Fruit fly (Drosophila melanogaster) whole organism, embryonic: Measurements from ENCODE around the gene Rab8.

Experiments
- Bteb2 ChIP-seq: fragments of 200-800 bp; sonication (Bioruptor generic); optimal IDR thresholded peaks from 2 replicates; lab custom pipeline; 2016; ENCODE audit warnings: missing biosample characterization, missing genetic modification characterization
- CG10321 ChIP-seq: fragments of 200-800 bp; sonication (Bioruptor generic); IDR thresholded peaks from 2 replicates; pipeline ENCODE4 v1.3.6; 2022; ENCODE audit warnings: missing biosample characterization, missing genetic modification characterization
- CG11504 ChIP-seq: fragments of 200-800 bp; sonication (Bioruptor generic); optimal IDR thresholded peaks from 3 replicates; lab custom pipeline; 2019; ENCODE audit warnings: missing biosample characterization, mild to moderate bottlenecking, missing genetic modification characterization, moderate library complexity
- CG11695 ChIP-seq: fragments of 200-800 bp; sonication (Bioruptor generic); IDR thresholded peaks from 3 replicates; pipeline ENCODE4 v1.3.6; 2022; ENCODE audit warnings: missing biosample characterization, missing genetic modification characterization
- CG12744 ChIP-seq: fragments of 200-800 bp; sonication (Bioruptor generic); optimal IDR thresholded peaks from 2 replicates; lab custom pipeline; 2016; ENCODE audit warnings: missing biosample characterization, missing genetic modification characterization
- CG12769 ChIP-seq: fragments of 200-800 bp; sonication (Bioruptor generic); optimal IDR thresholded peaks from 2 replicates; lab custom pipeline; 2019; ENCODE audit warnings: missing biosample characterization, mild to moderate bottlenecking, missing genetic modification characterization, moderate library complexity
- CG15011 ChIP-seq: fragments of 200-800 bp; sonication (Bioruptor generic); optimal IDR thresholded peaks from 3 replicates; lab custom pipeline; 2018; ENCODE audit warnings: missing biosample characterization, mild to moderate bottlenecking, missing genetic modification characterization
- CG15601 ChIP-seq: fragments of 200-800 bp; sonication (Bioruptor generic); optimal IDR thresholded peaks from 3 replicates; lab custom pipeline; 2019; ENCODE audit warnings: missing biosample characterization, mild to moderate bottlenecking, missing genetic modification characterization, moderate library complexity
- CG17802 ChIP-seq: fragments of 200-800 bp; sonication (Bioruptor generic); optimal IDR thresholded peaks from 2 replicates; lab custom pipeline; 2018; ENCODE audit warnings: missing biosample characterization, mild to moderate bottlenecking, missing genetic modification characterization, moderate library complexity
- CG18011 ChIP-seq: fragments of 200-800 bp; sonication (Bioruptor generic); optimal IDR thresholded peaks from 2 replicates; lab custom pipeline; 2017; ENCODE audit warnings: missing biosample characterization, missing genetic modification characterization, mild to moderate bottlenecking, moderate library complexity, missing genotype
- CG18262 ChIP-seq: fragments of 200-800 bp; optimal IDR thresholded peaks from 3 replicates; lab custom pipeline; 2019; ENCODE audit warnings: missing biosample characterization, mild to moderate bottlenecking, missing genetic modification characterization, moderate library complexity
- CG2120 ChIP-seq: fragments of 200-800 bp; sonication (Bioruptor generic); optimal IDR thresholded peaks from 3 replicates; lab custom pipeline; 2016; ENCODE audit warnings: missing biosample characterization, missing genetic modification characterization
- CG2199 ChIP-seq: fragments of 200-800 bp; sonication (Bioruptor generic); IDR thresholded peaks from 3 replicates; pipeline ENCODE4 v1.3.6; 2022; ENCODE audit warnings: missing biosample characterization, missing genetic modification characterization
- CG2678 ChIP-seq: fragments of 200-800 bp; sonication (Bioruptor generic); optimal IDR thresholded peaks from 3 replicates; lab custom pipeline; 2019; ENCODE audit warnings: missing biosample characterization, mild to moderate bottlenecking, missing genetic modification characterization, moderate library complexity
- CG30403 ChIP-seq: fragments of 200-800 bp; sonication (Bioruptor generic); optimal IDR thresholded peaks from 3 replicates; lab custom pipeline; 2016; ENCODE audit warnings: missing biosample characterization, missing genetic modification characterization
- CG30431 ChIP-seq: fragments of 200-800 bp; sonication (Bioruptor generic); optimal IDR thresholded peaks from 2 replicates; lab custom pipeline; 2017; ENCODE audit warnings: missing biosample characterization, missing genetic modification characterization
- CG3163 ChIP-seq: fragments of 200-800 bp; sonication (Bioruptor generic); optimal IDR thresholded peaks from 3 replicates; lab custom pipeline; 2016; ENCODE audit warnings: missing biosample characterization, missing genetic modification characterization
- CG32532 ChIP-seq: fragments of 200-800 bp; sonication (Bioruptor generic); IDR thresholded peaks from 2 replicates; pipeline ENCODE4 v1.3.6; 2022; ENCODE audit warnings: missing biosample characterization, missing genetic modification characterization
- CG32772 ChIP-seq: fragments of 200-800 bp; sonication (Bioruptor generic); IDR thresholded peaks from 2 replicates; pipeline ENCODE4 v1.3.6; 2022; ENCODE audit warnings: missing biosample characterization, missing genetic modification characterization
- CG3995 ChIP-seq: fragments of 200-800 bp; sonication (Bioruptor generic); optimal IDR thresholded peaks from 3 replicates; lab custom pipeline; 2016; ENCODE audit warnings: missing biosample characterization, missing genetic modification characterization
- CG4360 ChIP-seq: fragments of 200-800 bp; sonication (Bioruptor generic); IDR thresholded peaks from 2 replicates; pipeline ENCODE4 v1.3.6; 2022; ENCODE audit warnings: missing biosample characterization, missing genetic modification characterization
- CG43689 ChIP-seq: fragments of 200-800 bp; sonication (Bioruptor generic); IDR thresholded peaks from 2 replicates; pipeline ENCODE4 v1.3.6; 2022; ENCODE audit warnings: missing biosample characterization, missing genetic modification characterization
- CG7271 ChIP-seq: fragments of 200-800 bp; sonication (Bioruptor generic); optimal IDR thresholded peaks from 2 replicates; lab custom pipeline; 2018; ENCODE audit warnings: missing biosample characterization, mild to moderate bottlenecking, missing genetic modification characterization, moderate library complexity
- CG7745 ChIP-seq: fragments of 200-800 bp; sonication (Bioruptor generic); optimal IDR thresholded peaks from 2 replicates; lab custom pipeline; 2018; ENCODE audit warnings: missing biosample characterization, mild to moderate bottlenecking, missing genetic modification characterization, moderate library complexity
- D19A ChIP-seq: fragments of 200-800 bp; optimal IDR thresholded peaks from 3 replicates; lab custom pipeline; 2019; ENCODE audit warnings: missing biosample characterization, mild to moderate bottlenecking, missing genetic modification characterization, moderate library complexity
- Fer1 ChIP-seq: fragments of 200-800 bp; sonication (Bioruptor generic); optimal IDR thresholded peaks from 2 replicates; lab custom pipeline; 2017; ENCODE audit warnings: missing biosample characterization, mild to moderate bottlenecking, missing genetic modification characterization
- Fer2 ChIP-seq: fragments of 200-800 bp; sonication (Bioruptor generic); optimal IDR thresholded peaks from 2 replicates; lab custom pipeline; 2018; ENCODE audit warnings: missing biosample characterization, mild to moderate bottlenecking, missing genetic modification characterization, moderate library complexity
- Hr51 ChIP-seq, 2 experiments: fragments of 200-800 bp; sonication (Bioruptor generic); optimal IDR thresholded peaks; 2 replicates in 1 of 2; 3 replicates in 1 of 2; lab custom pipeline; 2016 to 2018; ENCODE audit warnings: missing biosample characterization in 2 of 2, missing genetic modification characterization in 2 of 2, mild to moderate bottlenecking in 1 of 2, moderate library complexity in 1 of 2
- Kr ChIP-seq: fragments of 200-800 bp; sonication (Bioruptor generic); optimal IDR thresholded peaks from 2 replicates; lab custom pipeline; 2017; ENCODE audit warnings: missing biosample characterization, mild to moderate bottlenecking, missing genetic modification characterization
- Ptx1 ChIP-seq: fragments of 200-800 bp; sonication (Bioruptor generic); IDR thresholded peaks from 2 replicates; pipeline ENCODE4 v1.3.6; 2022; ENCODE audit warnings: missing biosample characterization, missing genetic modification characterization
- Rfx ChIP-seq: fragments of 200-800 bp; sonication (Bioruptor generic); IDR thresholded peaks from 2 replicates; pipeline ENCODE4 v1.3.6; 2022; ENCODE audit warnings: missing biosample characterization, missing genetic modification characterization
- Spps ChIP-seq: fragments of 200-800 bp; sonication (Bioruptor generic); optimal IDR thresholded peaks from 2 replicates; lab custom pipeline; 2018; ENCODE audit warnings: missing biosample characterization, mild to moderate bottlenecking, missing genetic modification characterization
- Usf ChIP-seq: fragments of 200-800 bp; sonication (Bioruptor generic); optimal IDR thresholded peaks from 2 replicates; lab custom pipeline; 2017; ENCODE audit warnings: missing genotype, missing biosample characterization, missing genetic modification characterization
- ato ChIP-seq: fragments of 200-800 bp; sonication (Bioruptor generic); IDR thresholded peaks from 2 replicates; pipeline ENCODE4 v1.3.6; 2022; ENCODE audit warnings: missing biosample characterization, missing genetic modification characterization; ENCODE audit not compliant: partially characterized antibody
- bigmax ChIP-seq: fragments of 200-800 bp; sonication (Bioruptor generic); optimal IDR thresholded peaks from 2 replicates; lab custom pipeline; 2018; ENCODE audit warnings: missing biosample characterization, mild to moderate bottlenecking, missing genetic modification characterization
- cg ChIP-seq: fragments of 200-800 bp; sonication (Bioruptor generic); optimal IDR thresholded peaks from 3 replicates; lab custom pipeline; 2019; ENCODE audit warnings: missing biosample characterization, mild to moderate bottlenecking, missing genetic modification characterization, moderate library complexity
- dan ChIP-seq: fragments of 200-800 bp; sonication (Bioruptor generic); IDR thresholded peaks from 2 replicates; pipeline ENCODE4 v1.3.6; 2022; ENCODE audit warnings: missing biosample characterization, missing genetic modification characterization
- danr ChIP-seq: fragments of 200-800 bp; sonication (Bioruptor generic); IDR thresholded peaks from 2 replicates; pipeline ENCODE4 v1.3.6; 2022; ENCODE audit warnings: missing biosample characterization, missing genetic modification characterization
- dimm ChIP-seq: fragments of 200-800 bp; sonication (Bioruptor generic); IDR thresholded peaks from 2 replicates; pipeline ENCODE4 v1.3.6; 2022; ENCODE audit warnings: missing biosample characterization, missing genetic modification characterization
- fd3F ChIP-seq: fragments of 200-800 bp; sonication (Bioruptor generic); optimal IDR thresholded peaks from 2 replicates; lab custom pipeline; 2018; ENCODE audit warnings: missing biosample characterization, mild to moderate bottlenecking, missing genetic modification characterization, moderate library complexity
- gce ChIP-seq: fragments of 200-800 bp; sonication (Bioruptor generic); IDR thresholded peaks from 3 replicates; pipeline ENCODE4 v1.3.6; 2022; ENCODE audit warnings: missing biosample characterization, missing genetic modification characterization
- h ChIP-seq: fragments of >200 bp; optimal IDR thresholded peaks from 2 replicates; lab custom pipeline; 2017
- mam ChIP-seq: fragments of 200-800 bp; sonication (Bioruptor generic); optimal IDR thresholded peaks from 3 replicates; lab custom pipeline; 2016; ENCODE audit warnings: missing biosample characterization, missing genetic modification characterization
- nom ChIP-seq: fragments of 200-800 bp; sonication (Bioruptor generic); optimal IDR thresholded peaks from 2 replicates; lab custom pipeline; 2017; ENCODE audit warnings: missing biosample characterization, missing genetic modification characterization, mild to moderate bottlenecking, moderate library complexity, missing genetic modification reagents
- pnt ChIP-seq: fragments of 200-800 bp; sonication (Bioruptor generic); optimal IDR thresholded peaks from 3 replicates; lab custom pipeline; 2016; ENCODE audit warnings: missing biosample characterization, missing genetic modification characterization
- pum ChIP-seq: fragments of 200-800 bp; sonication (Bioruptor generic); optimal IDR thresholded peaks from 2 replicates; lab custom pipeline; 2016; ENCODE audit warnings: missing biosample characterization, missing genetic modification characterization
- repo ChIP-seq: fragments of 200-800 bp; sonication (Bioruptor generic); optimal IDR thresholded peaks from 2 replicates; lab custom pipeline; 2016; ENCODE audit warnings: missing biosample characterization, missing genetic modification characterization
- sima ChIP-seq: fragments of 200-800 bp; sonication (Bioruptor generic); optimal IDR thresholded peaks from 2 replicates; lab custom pipeline; 2016; ENCODE audit warnings: missing biosample characterization, missing genetic modification characterization
- trem ChIP-seq: fragments of 200-800 bp; optimal IDR thresholded peaks from 3 replicates; lab custom pipeline; 2019; ENCODE audit warnings: missing biosample characterization, mild to moderate bottlenecking, missing genetic modification characterization, moderate library complexity
- zen2 ChIP-seq: fragments of 200-800 bp; sonication (Bioruptor generic); IDR thresholded peaks from 3 replicates; pipeline ENCODE4 v1.3.6; 2022; ENCODE audit warnings: missing biosample characterization, missing genetic modification characterization; ENCODE audit not compliant: partially characterized antibody

The Rab8 gene

dm6 chr3L:19817807-19818531, 52.9 kb downstream of the Rab8 start, which contains the start of the genes Fibp and Deaf1 (continued):
- TF ChIP-seq Hr51 (GFP tag; optimal IDR thresholded peaks at IDR 0.05; lab: Kevin White, UChicago): peak; percentile 73 to 82
- peak; percentile 89 for TF ChIP-seq Bteb2 (GFP tag; lab: Kevin White, UChicago)
- TF ChIP-seq CG7745 (tag; lab: Kevin White, UChicago): no peak
- TF ChIP-seq danr (GFP tag; lab: Robert Waterston, UW): no peak
- peak; percentile 90 for TF ChIP-seq CG2120 (GFP tag; lab: Kevin White, UChicago)
- peak; percentile 82 for TF ChIP-seq pum
- TF ChIP-seq h (lab: Kevin White, UChicago): no peak
- peak; percentile 70 for TF ChIP-seq Ptx1
- peak; percentile 41 for TF ChIP-seq Usf (GFP tag; lab: Kevin White, UChicago)
- TF ChIP-seq Kr: no peak
- peak; percentile 47 for TF ChIP-seq CG12769 (tag; lab: Kevin White, UChicago)
- TF ChIP-seq CG11504: peak; percentile 79
- peak; percentile 46 for TF ChIP-seq CG30431
- TF ChIP-seq CG2678 (tag; lab: Kevin White, UChicago): peak; percentile 80
- peak; percentile 67 for TF ChIP-seq trem (tag; lab: Kevin White, UChicago)
- no peak for TF ChIP-seq nom
- peak; percentile 26 for TF ChIP-seq sima (GFP tag; lab: Kevin White, UChicago)
- TF ChIP-seq CG32532: peak; percentile 82
- peak; percentile 48 for TF ChIP-seq CG18011 (GFP tag; lab: Kevin White, UChicago)
- peak; percentile 56 for TF ChIP-seq CG12744 (GFP tag; lab: Kevin White, UChicago)
- peak; percentile 96 for TF ChIP-seq CG4360
- peak; percentile 81 for TF ChIP-seq CG18262 (tag; lab: Kevin White, UChicago)
- peak; percentile 92 for TF ChIP-seq CG30403
- TF ChIP-seq D19A (tag; lab: Kevin White, UChicago): peak; percentile 41
- TF ChIP-seq CG3163 (GFP tag; lab: Kevin White, UChicago): peak; percentile 56
- TF ChIP-seq repo: peak; percentile 51
- TF ChIP-seq CG15011 (GFP tag; lab: Kevin White, UChicago): peak; percentile 19
- TF ChIP-seq Fer2: peak; percentile 60
- no peak for TF ChIP-seq CG10321 (GFP tag; lab: Robert Waterston, UW)
- peak; percentile 95 for TF ChIP-seq ato (GFP tag; lab: Robert Waterston, UW)
- peak; percentile 97 for TF ChIP-seq zen2 (GFP tag; lab: Robert Waterston, UW)
- TF ChIP-seq bigmax: no peak
- TF ChIP-seq dimm (GFP tag; lab: Robert Waterston, UW): no peak
- no peak for TF ChIP-seq CG43689 (GFP tag; lab: Robert Waterston, UW)
- TF ChIP-seq CG32772 (GFP tag; lab: Robert Waterston, UW): peak; percentile 43; the same call in 1 of the 2 replicates
- peak; percentile 82 for TF ChIP-seq Rfx (GFP tag; lab: Robert Waterston, UW)
- no peak for TF ChIP-seq CG7271 (tag; lab: Kevin White, UChicago)
- TF ChIP-seq Fer1 (GFP tag; lab: Kevin White, UChicago): peak; percentile 24
- no peak; the same call in 2 of the 3 replicates for TF ChIP-seq CG2199 (GFP tag; lab: Robert Waterston, UW)
- TF ChIP-seq pnt (GFP tag; lab: Kevin White, UChicago): peak; percentile 80
- peak; percentile 50 for TF ChIP-seq CG3995 (GFP tag; lab: Kevin White, UChicago)
- no peak for TF ChIP-seq CG11695 (GFP tag; lab: Robert Waterston, UW)
- no peak for TF ChIP-seq Spps (tag; lab: Kevin White, UChicago)
- TF ChIP-seq mam: peak; percentile 90
- TF ChIP-seq CG15601: peak; percentile 65
- TF ChIP-seq gce (GFP tag; lab: Robert Waterston, UW): no peak; the same call in 2 of the 3 replicates
- TF ChIP-seq fd3F (GFP tag; lab: Kevin White, UChicago): peak; percentile 65
- no peak for TF ChIP-seq dan (GFP tag; lab: Robert Waterston, UW)
- TF ChIP-seq CG17802 (tag; lab: Kevin White, UChicago): no peak
- TF ChIP-seq cg (GFP tag; lab: Kevin White, UChicago): no peak
